Comparison of ENCODE assay signal across 3 fruit fly cellular contexts in the genomic region with DNA sequence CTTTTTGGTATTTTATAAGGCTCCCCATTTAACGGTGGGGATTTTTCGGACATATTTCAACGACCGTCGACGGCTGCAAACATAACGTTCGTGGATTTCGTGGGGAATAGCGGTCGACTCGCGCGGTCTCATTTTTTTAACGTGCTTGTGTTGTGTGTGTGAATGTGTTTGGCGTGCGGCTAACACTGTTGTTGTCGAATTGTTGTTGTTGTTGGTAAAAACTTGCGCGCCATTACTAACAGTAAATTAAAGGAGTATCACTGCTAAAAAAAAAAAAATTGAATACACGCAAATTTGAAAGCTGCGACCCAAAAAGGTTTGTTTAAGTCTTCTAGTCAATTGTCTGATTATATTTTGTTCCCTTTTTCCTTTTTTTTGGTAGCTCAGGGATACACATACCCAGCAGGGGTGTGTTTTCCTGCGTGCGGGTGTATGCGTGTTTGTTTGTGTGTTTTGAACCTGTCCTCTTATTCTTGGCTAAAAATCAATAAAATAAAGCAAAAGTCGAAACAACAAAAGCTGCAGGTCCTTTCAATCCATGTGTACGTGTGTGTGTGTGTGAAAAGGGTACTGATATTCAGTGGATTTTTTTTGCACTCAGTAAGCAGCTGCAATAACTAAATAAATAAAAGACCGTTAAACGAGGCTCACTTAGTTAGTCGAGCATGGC.
TF ChIP-seq lines count a peak whose summit lies in the region.

CG12991 (plus strand) TSS at position 80 of the 670 bp plus-strand sequence.

TF ChIP-seq in whole organism, embryonic, 481 proteins besides CTCF, POLR2A, EP300 and RAD21 (continued from another document and continues in another):
- TF ChIP-seq unpg (GFP tag; optimal IDR thresholded peaks at IDR 0.05; lab: Kevin White, UChicago) (no peak), CG3065 (GFP tag; optimal IDR thresholded peaks at IDR 0.05; lab: Kevin White, UChicago) (no peak), Dad (GFP tag; optimal IDR thresholded peaks at IDR 0.05; lab: Kevin White, UChicago) (no peak), CHES-1-like (GFP tag; optimal IDR thresholded peaks at IDR 0.05; lab: Kevin White, UChicago) (no peak), Nf-YA (GFP tag; IDR thresholded peaks at IDR 0.05; lab: Robert Waterston, UW) (no peak), dm (GFP tag; optimal IDR thresholded peaks at IDR 0.05; lab: Kevin White, UChicago) (no peak), twi (tag; optimal IDR thresholded peaks at IDR 0.05; lab: Kevin White, UChicago) (no peak), CG33213 (GFP tag; optimal IDR thresholded peaks at IDR 0.05; lab: Kevin White, UChicago) (no peak), p53 (GFP tag; optimal IDR thresholded peaks at IDR 0.05; lab: Kevin White, UChicago) (no peak), Hr78 (GFP tag; optimal IDR thresholded peaks at IDR 0.05; lab: Kevin White, UChicago) (no peak), disco-r (GFP tag; optimal IDR thresholded peaks at IDR 0.05; lab: Kevin White, UChicago) (no peak), so (GFP tag; IDR thresholded peaks at IDR 0.05; lab: Robert Waterston, UW) (no peak), CG31441 (GFP tag; IDR thresholded peaks at IDR 0.05; lab: Robert Waterston, UW) (no peak), ERR (GFP tag; optimal IDR thresholded peaks at IDR 0.05; lab: Kevin White, UChicago) (no peak), CG8924 (tag; optimal IDR thresholded peaks at IDR 0.05; lab: Kevin White, UChicago) (no peak), CG8765 (GFP tag; IDR thresholded peaks at IDR 0.05; lab: Robert Waterston, UW) (no peak), crol (GFP tag; IDR thresholded peaks at IDR 0.05; lab: Robert Waterston, UW) (no peak), CG3838 (GFP tag; optimal IDR thresholded peaks at IDR 0.05; lab: Kevin White, UChicago) (no peak), kay (GFP tag; optimal IDR thresholded peaks at IDR 0.05; lab: Kevin White, UChicago) (no peak), CG42726 (GFP tag; IDR thresholded peaks at IDR 0.05; lab: Robert Waterston, UW; ENCODE audit: partially characterized antibody) (0 out of 2 replicates have a peak, but pooled peaks have one; percentile 31), scrt (GFP tag; optimal IDR thresholded peaks at IDR 0.05; lab: Kevin White, UChicago) (peak; percentile 15), crp (GFP tag; optimal IDR thresholded peaks at IDR 0.05; lab: Kevin White, UChicago) (no peak), run (tag; optimal IDR thresholded peaks at IDR 0.05; lab: Kevin White, UChicago) (no peak), Sox100B (GFP tag; optimal IDR thresholded peaks at IDR 0.05; lab: Kevin White, UChicago) (no peak), sd (tag; optimal IDR thresholded peaks at IDR 0.05; lab: Kevin White, UChicago) (no peak), Ravus (GFP tag; IDR thresholded peaks at IDR 0.05; lab: Robert Waterston, UW) (no peak), CG10147 (GFP tag; optimal IDR thresholded peaks at IDR 0.05; lab: Kevin White, UChicago) (no peak), Adf1 (GFP tag; IDR thresholded peaks at IDR 0.05; lab: Robert Waterston, UW) (no peak; the same call in 1 of the 2 replicates), CG15269 (tag; optimal IDR thresholded peaks at IDR 0.05; lab: Kevin White, UChicago) (peak; percentile 30), CG4617 (GFP tag; optimal IDR thresholded peaks at IDR 0.05; lab: Kevin White, UChicago; ENCODE audit: borderline replicate concordance) (no peak), ind (GFP tag; optimal IDR thresholded peaks at IDR 0.05; lab: Kevin White, UChicago) (peak; percentile 7), CG3995 (GFP tag; optimal IDR thresholded peaks at IDR 0.05; lab: Kevin White, UChicago) (no peak), CG17328 (GFP tag; IDR thresholded peaks at IDR 0.05; lab: Robert Waterston, UW) (0 out of 2 replicates have a peak, but pooled peaks have one; percentile 16), ranshi (GFP tag; IDR thresholded peaks at IDR 0.05; lab: Robert Waterston, UW) (no peak), Rx (GFP tag; IDR thresholded peaks at IDR 0.05; lab: Robert Waterston, UW) (no peak), CG3847 (GFP tag; IDR thresholded peaks at IDR 0.05; lab: Robert Waterston, UW) (no peak), Hey (tag; optimal IDR thresholded peaks at IDR 0.05; lab: Kevin White, UChicago) (no peak), CG9797 (GFP tag; optimal IDR thresholded peaks at IDR 0.05; lab: Kevin White, UChicago) (no peak), Sox102F (GFP tag; optimal IDR thresholded peaks at IDR 0.05; lab: Kevin White, UChicago) (no peak), Hsf (GFP tag; optimal IDR thresholded peaks at IDR 0.05; lab: Kevin White, UChicago) (no peak), dpn (GFP tag; optimal IDR thresholded peaks at IDR 0.05; lab: Kevin White, UChicago) (no peak), CG8359 (GFP tag; optimal IDR thresholded peaks at IDR 0.05; lab: Kevin White, UChicago; ENCODE audit: borderline replicate concordance) (no peak)

TF ChIP-seq in whole organism, prepupa, 60 proteins besides CTCF, POLR2A, EP300 and RAD21 (continued from another document):
- TF ChIP-seq CG6163 (GFP tag; IDR thresholded peaks at IDR 0.05; lab: Robert Waterston, UW) (0 out of 3 replicates have a peak, but pooled peaks have one; percentile 19), CG6792 (GFP tag; optimal IDR thresholded peaks at IDR 0.05; lab: Kevin White, UChicago) (peak; percentile 16), dsx (GFP tag; optimal IDR thresholded peaks at IDR 0.05; lab: Kevin White, UChicago; ENCODE audit: poor library complexity, severe bottlenecking) (peak; percentile 10), eg (GFP tag; IDR thresholded peaks at IDR 0.05; lab: Robert Waterston, UW) (peak; percentile 56; the same call in 2 of the 3 replicates), CG1621 (tag; optimal IDR thresholded peaks at IDR 0.05; lab: Kevin White, UChicago) (no peak), Hr4 (GFP tag; optimal IDR thresholded peaks at IDR 0.05; lab: Kevin White, UChicago) (peak; percentile 30), OdsH (GFP tag; optimal IDR thresholded peaks at IDR 0.05; lab: Kevin White, UChicago) (no peak), fkh (GFP tag; optimal IDR thresholded peaks at IDR 0.05; lab: Kevin White, UChicago) (peak; percentile 20), CG11762 (GFP tag; optimal IDR thresholded peaks at IDR 0.05; lab: Kevin White, UChicago; ENCODE audit: insufficient read depth) (no peak), Sox102F (GFP tag; optimal IDR thresholded peaks at IDR 0.05; lab: Kevin White, UChicago) (peak; percentile 40), CG32006 (GFP tag; optimal IDR thresholded peaks at IDR 0.05; lab: Kevin White, UChicago) (peak; percentile 36), Sox14 (GFP tag; optimal IDR thresholded peaks at IDR 0.05; lab: Kevin White, UChicago) (peak; percentile 26), CG10631 (GFP tag; optimal IDR thresholded peaks at IDR 0.05; lab: Kevin White, UChicago) (no peak), Eip75B (GFP tag; optimal IDR thresholded peaks at IDR 0.05; lab: Kevin White, UChicago) (no peak), CG6808 (GFP tag; optimal IDR thresholded peaks at IDR 0.05; lab: Kevin White, UChicago) (no peak), lz (GFP tag; optimal IDR thresholded peaks at IDR 0.05; lab: Kevin White, UChicago) (peak; percentile 34), Smox (GFP tag; optimal IDR thresholded peaks at IDR 0.05; lab: Kevin White, UChicago) (peak; percentile 40), CG3032 (tag; optimal IDR thresholded peaks at IDR 0.05; lab: Kevin White, UChicago) (no peak), CG4318 (GFP tag; optimal IDR thresholded peaks at IDR 0.05; lab: Kevin White, UChicago) (no peak), spab (GFP tag; optimal IDR thresholded peaks at IDR 0.05; lab: Kevin White, UChicago) (no peak), CG11294 (GFP tag; IDR thresholded peaks at IDR 0.05; lab: Robert Waterston, UW) (no peak), CG8319 (GFP tag; optimal IDR thresholded peaks at IDR 0.05; lab: Kevin White, UChicago) (no peak), Blimp-1 (GFP tag; optimal IDR thresholded peaks at IDR 0.05; lab: Kevin White, UChicago) (no peak), esn (GFP tag; optimal IDR thresholded peaks at IDR 0.05; lab: Kevin White, UChicago) (peak; percentile 42), CG10669 (GFP tag; optimal IDR thresholded peaks at IDR 0.05; lab: Kevin White, UChicago) (no peak), vri (GFP tag; optimal IDR thresholded peaks at IDR 0.05; lab: Kevin White, UChicago) (peak; percentile 42), fd85E (GFP tag; optimal IDR thresholded peaks at IDR 0.05; lab: Kevin White, UChicago) (no peak), ss (GFP tag; optimal IDR thresholded peaks at IDR 0.05; lab: Kevin White, UChicago) (peak; percentile 32 to 49), Lpt (GFP tag; optimal IDR thresholded peaks at IDR 0.05; lab: Kevin White, UChicago) (no peak), Hr39 (GFP tag; optimal IDR thresholded peaks at IDR 0.05; lab: Kevin White, UChicago) (no peak), CG8119 (GFP tag; IDR thresholded peaks at IDR 0.05; lab: Robert Waterston, UW) (peak; percentile 58), Ets96B (tag; optimal IDR thresholded peaks at IDR 0.05; lab: Kevin White, UChicago) (no peak), CG3919 (GFP tag; optimal IDR thresholded peaks at IDR 0.05; lab: Kevin White, UChicago) (peak; percentile 35), acj6 (GFP tag; optimal IDR thresholded peaks at IDR 0.05; lab: Kevin White, UChicago) (no peak), CG7368 (GFP tag; optimal IDR thresholded peaks at IDR 0.05; lab: Kevin White, UChicago) (no peak), achi (GFP tag; optimal IDR thresholded peaks at IDR 0.05; lab: Kevin White, UChicago) (peak; percentile 13), pdm3 (GFP tag; optimal IDR thresholded peaks at IDR 0.05; lab: Kevin White, UChicago) (peak; percentile 47), CG15336 (GFP tag; IDR thresholded peaks at IDR 0.05; lab: Robert Waterston, UW) (peak; percentile 63), svp (GFP tag; lab: Kevin White, UChicago) (no peak), topi (GFP tag; optimal IDR thresholded peaks at IDR 0.05; lab: Kevin White, UChicago) (no peak), CG9139 (GFP tag; optimal IDR thresholded peaks at IDR 0.05; lab: Kevin White, UChicago) (no peak)

TF ChIP-seq in whole organism, pupa, 21 proteins besides CTCF, POLR2A, EP300 and RAD21 (continued from another document):
- peak; percentile 64 for TF ChIP-seq Ets98B (GFP tag; IDR thresholded peaks at IDR 0.05; lab: Robert Waterston, UW)
TF ChIP-seq in whole organism, pupa: peak in this region for 5.
